Worm (Caenorhabditis elegans) whole organism, midembryonic: ENCODE data around the gene C44B7.11.

Experiments used
- T22C8.4 ChIP-seq: fragments of 200-800 bp; sonication (Bioruptor generic); IDR thresholded peaks from 2 replicates; pipeline ENCODE4 v1.3.6; 2022; ENCODE audit warnings: missing genetic modification characterization, missing compliant biosample characterization
- ref-1 ChIP-seq: fragments of 200-800 bp; sonication (Bioruptor generic); conservative IDR thresholded peaks from 2 replicates; pipeline ENCODE4 v1.3.6; 2022; ENCODE audit warnings: missing genetic modification reagents, missing genetic modification characterization, missing compliant biosample characterization

DNA sequence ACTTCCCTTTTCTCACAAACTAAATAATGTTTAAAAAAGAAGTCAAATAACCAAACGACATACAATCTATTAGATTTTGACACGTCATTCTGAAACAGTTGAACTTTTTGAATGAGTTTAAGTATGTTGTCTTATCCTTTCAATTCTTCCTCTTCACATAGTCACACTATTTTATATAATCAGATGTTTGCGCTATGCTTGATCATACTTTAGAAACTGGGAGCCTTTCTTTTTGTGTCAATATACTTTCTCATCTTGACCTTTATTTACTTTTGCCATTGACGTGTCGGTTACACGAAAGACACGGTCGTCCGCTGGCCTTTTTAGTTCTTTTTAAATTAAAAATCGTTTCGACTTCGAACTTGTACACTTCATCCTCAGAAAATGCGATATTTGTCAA lies 45.4 kb downstream of the C44B7.11 start, which contains the start of gene C04A2.15:
- TF ChIP-seq T22C8.4 (GFP tag; lab: Robert Waterston, UW), result no peak
- no peak for TF ChIP-seq ref-1 (GFP tag; lab: Robert Waterston, UW)
